Worm (Caenorhabditis elegans) whole organism, L1 larva: ENCODE data around the gene Y62E10A.19.

Source experiments
- ceh-82 ChIP-seq, 3 experiments: fragments of 150-350 bp in 1 of 3; sonication (generic microtip) in 2 of 3; optimal IDR thresholded peaks; 2 replicates each; lab custom pipeline; 2014 to 2017; ENCODE audit warnings: missing biosample characterization in 3 of 3, missing genetic modification characterization in 3 of 3
- ceh-88 ChIP-seq: fragments of 200-800 bp; sonication (Bioruptor generic); IDR thresholded peaks from 2 replicates; pipeline ENCODE4 v1.3.6; 2022; ENCODE audit warnings: missing genetic modification characterization, missing compliant biosample characterization
- efl-1 ChIP-seq, 4 experiments: fragments of 150-350 bp; optimal IDR thresholded peaks in 3 of 4; peaks in 1 of 4; 1 replicate in 1 of 4; 2 replicates in 3 of 4; lab custom pipeline; 2014; ENCODE audit warnings: missing biosample characterization in 2 of 4, missing genetic modification characterization in 2 of 4, missing genetic modification reagents in 2 of 4
- fkh-10 ChIP-seq: sonication (generic microtip); optimal IDR thresholded peaks from 2 replicates; lab custom pipeline; 2017; ENCODE audit warnings: missing biosample characterization, missing genetic modification reagents, missing genetic modification characterization
- jun-1 ChIP-seq: fragments of 150-350 bp; optimal IDR thresholded peaks from 2 replicates; lab custom pipeline; 2014; ENCODE audit warnings: missing biosample characterization, missing genetic modification reagents, missing genetic modification characterization
- lin-13 ChIP-seq: fragments of 150-350 bp; optimal IDR thresholded peaks from 2 replicates; lab custom pipeline; 2014; ENCODE audit warnings: missing biosample characterization, missing genetic modification reagents, missing genetic modification characterization
- lin-39 ChIP-seq: fragments of 150-350 bp; optimal IDR thresholded peaks from 2 replicates; lab custom pipeline; 2014; ENCODE audit warnings: missing biosample characterization, missing genetic modification reagents, missing genetic modification characterization
- lsy-2 ChIP-seq, 2 experiments: fragments of 150-350 bp; optimal IDR thresholded peaks; 2 replicates each; lab custom pipeline; 2014; ENCODE audit warnings: missing biosample characterization in 2 of 2, missing genetic modification characterization in 2 of 2
- nhr-11 ChIP-seq: fragments of 150-350 bp; optimal IDR thresholded peaks from 2 replicates; lab custom pipeline; 2014; ENCODE audit warnings: missing biosample characterization, missing genetic modification characterization
- nhr-12 ChIP-seq: sonication (generic microtip); optimal IDR thresholded peaks from 2 replicates; lab custom pipeline; 2017; ENCODE audit warnings: missing biosample characterization, missing genetic modification characterization
- nhr-237 ChIP-seq: fragments of 150-350 bp; optimal IDR thresholded peaks from 2 replicates; lab custom pipeline; 2014; ENCODE audit warnings: missing biosample characterization, missing genetic modification characterization
- snpc-4 ChIP-seq: fragments of 150-350 bp; optimal IDR thresholded peaks from 2 replicates; lab custom pipeline; 2014; ENCODE audit warnings: missing biosample characterization, missing genetic modification characterization
- unc-62 ChIP-seq: fragments of 150-350 bp; optimal IDR thresholded peaks from 2 replicates; lab custom pipeline; 2014; ENCODE audit warnings: missing biosample characterization, missing genetic modification reagents, missing genetic modification characterization

DNA sequence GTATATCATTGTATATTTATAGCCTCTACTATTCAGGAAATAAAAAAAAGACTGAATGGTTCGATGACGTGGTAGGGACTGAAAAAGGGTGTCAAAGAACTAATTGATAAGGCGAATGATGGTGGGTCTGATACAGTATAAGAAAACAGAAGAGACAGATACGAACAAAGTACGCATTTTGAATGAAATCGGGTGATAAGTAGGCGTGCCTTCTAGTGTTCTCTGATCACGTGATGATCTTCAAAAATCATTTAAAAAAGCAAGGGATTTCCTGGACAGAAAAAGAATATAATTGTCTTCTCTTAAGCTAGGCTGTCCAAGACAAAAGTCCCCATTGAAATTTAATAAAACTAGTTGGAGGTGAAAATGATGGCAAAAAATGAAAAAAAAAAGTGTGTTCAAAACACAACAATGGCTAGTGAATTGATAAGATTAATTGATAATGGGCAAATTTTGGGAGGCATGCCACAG lies 14.8 kb downstream of the Y62E10A.19 start:
- TF ChIP-seq nhr-12 (no peak), jun-1 (tag; lab: Kevin White, UChicago) (no peak), lin-39 (tag; lab: Kevin White, UChicago) (no peak), snpc-4 (tag; lab: Kevin White, UChicago) (no peak), efl-1 (optimal IDR thresholded peaks at IDR 0.05; lab: Kevin White, UChicago) (no peak), efl-1 (GFP tag; optimal IDR thresholded peaks at IDR 0.05 in 1 of 2; lab: Kevin White, UChicago) (peak in 1 of 2 experiments; percentile 84), lin-13 (GFP tag; lab: Kevin White, UChicago) (no peak), nhr-237 (tag; lab: Kevin White, UChicago) (no peak), unc-62 (GFP tag; lab: Kevin White, UChicago) (no peak), nhr-11 (tag; lab: Kevin White, UChicago) (no peak), ceh-82 (tag; optimal IDR thresholded peaks at IDR 0.05; lab: Kevin White, UChicago) (no peak), fkh-10 (GFP tag; lab: Kevin White, UChicago) (no peak), ceh-88 (GFP tag; lab: Robert Waterston, UW) (no peak), lsy-2 (tag; optimal IDR thresholded peaks at IDR 0.05; lab: Kevin White, UChicago) (peak; percentile 24 to 44)
